Worm (Caenorhabditis elegans) whole organism, young adult: ENCODE measurements around the gene W07E11.1.

Experiments
- B0019.2 ChIP-seq: fragments of 200-800 bp; sonication (Bioruptor generic); conservative IDR thresholded peaks from 2 replicates; pipeline ENCODE4 v1.3.6; 2022; ENCODE audit warnings: missing genetic modification reagents, missing genetic modification characterization, missing compliant biosample characterization
- C06A6.2 ChIP-seq: fragments of 200-800 bp; sonication (Bioruptor generic); conservative IDR thresholded peaks from 2 replicates; pipeline ENCODE4 v1.3.6; 2022; ENCODE audit warnings: missing genetic modification characterization, missing compliant biosample characterization
- D2030.7 ChIP-seq: fragments of 200-800 bp; sonication (Bioruptor generic); IDR thresholded peaks from 2 replicates; pipeline ENCODE4 v1.3.6; 2022; ENCODE audit warnings: missing genetic modification reagents, missing genetic modification characterization, missing compliant biosample characterization
- F33H1.4 ChIP-seq: fragments of 200-800 bp; sonication (Bioruptor generic); IDR thresholded peaks from 2 replicates; pipeline ENCODE4 v1.3.6; 2022; ENCODE audit warnings: missing genetic modification reagents, missing genetic modification characterization, missing compliant biosample characterization
- F52B5.7 ChIP-seq: sonication (generic microtip); optimal IDR thresholded peaks from 2 replicates; lab custom pipeline; 2016; ENCODE audit warnings: mild to moderate bottlenecking, missing genetic modification characterization, missing compliant biosample characterization
- F57C9.4 ChIP-seq: sonication (generic microtip); optimal IDR thresholded peaks from 2 replicates; lab custom pipeline; 2017; ENCODE audit warnings: mild to moderate bottlenecking, missing genetic modification characterization, missing compliant biosample characterization
- K12H6.12 ChIP-seq: fragments of 200-800 bp; sonication (Bioruptor generic); optimal IDR thresholded peaks from 2 replicates; lab custom pipeline; 2018; ENCODE audit warnings: mild to moderate bottlenecking, missing genetic modification characterization, missing compliant biosample characterization
- T07F8.4 ChIP-seq: sonication (generic microtip); optimal IDR thresholded peaks from 2 replicates; lab custom pipeline; 2016; ENCODE audit warnings: mild to moderate bottlenecking, missing genetic modification characterization, moderate library complexity, missing compliant biosample characterization
- Y56A3A.18 ChIP-seq: fragments of 200-800 bp; sonication (Bioruptor generic); IDR thresholded peaks from 2 replicates; pipeline ENCODE4 v1.3.6; 2022; ENCODE audit warnings: missing genetic modification reagents, missing genetic modification characterization, missing compliant biosample characterization
- Y79H2A.3 ChIP-seq: fragments of 200-800 bp; sonication (Bioruptor generic); conservative IDR thresholded peaks from 2 replicates; pipeline ENCODE4 v1.3.6; 2022; ENCODE audit warnings: missing genetic modification reagents, missing genetic modification characterization, missing compliant biosample characterization
- ZK185.1 ChIP-seq: sonication (generic microtip); optimal IDR thresholded peaks from 2 replicates; lab custom pipeline; 2016; ENCODE audit warnings: mild to moderate bottlenecking, missing genetic modification characterization, missing compliant biosample characterization; ENCODE audit not compliant: poor library complexity, severe bottlenecking
- ama-1 ChIP-seq, 3 experiments: fragments of 150-350 bp in 1 of 3; sonication (generic microtip) in 2 of 3; optimal IDR thresholded peaks; 2 replicates each; lab custom pipeline; 2014 to 2018; ENCODE audit warnings: missing biosample characterization in 2 of 3, missing genetic modification characterization in 2 of 3, missing genetic modification reagents in 2 of 3
- aptf-2 ChIP-seq: fragments of 200-800 bp; sonication (Bioruptor generic); conservative IDR thresholded peaks from 2 replicates; pipeline ENCODE4 v1.3.6; 2022; ENCODE audit warnings: missing genetic modification reagents, missing genetic modification characterization, missing compliant biosample characterization
- attf-3 ChIP-seq: fragments of 200-800 bp; sonication (Bioruptor generic); conservative IDR thresholded peaks from 2 replicates; pipeline ENCODE4 v1.3.6; 2022; ENCODE audit warnings: missing genetic modification reagents, missing genetic modification characterization, missing compliant biosample characterization
- attf-5 ChIP-seq: fragments of 200-800 bp; sonication (Bioruptor generic); optimal IDR thresholded peaks from 2 replicates; lab custom pipeline; 2018; ENCODE audit warnings: mild to moderate bottlenecking, missing genetic modification characterization, missing compliant biosample characterization
- bed-1 ChIP-seq: fragments of 200-800 bp; sonication (Bioruptor generic); IDR thresholded peaks from 2 replicates; pipeline ENCODE4 v1.3.6; 2022; ENCODE audit warnings: missing genetic modification reagents, missing genetic modification characterization, missing compliant biosample characterization
- bed-2 ChIP-seq: fragments of 200-800 bp; sonication (Bioruptor generic); IDR thresholded peaks from 2 replicates; pipeline ENCODE4 v1.3.6; 2022; ENCODE audit warnings: missing genetic modification reagents, missing genetic modification characterization, missing compliant biosample characterization
- cebp-2 ChIP-seq: fragments of 200-800 bp; sonication (Bioruptor generic); IDR thresholded peaks from 2 replicates; pipeline ENCODE4 v1.3.6; 2022; ENCODE audit warnings: missing genetic modification characterization, missing compliant biosample characterization
- dpl-1 ChIP-seq: fragments of 150-350 bp; optimal IDR thresholded peaks from 2 replicates; lab custom pipeline; 2014; ENCODE audit warnings: missing biosample characterization, missing genetic modification reagents, missing genetic modification characterization
- efl-1 ChIP-seq: fragments of 150-350 bp; optimal IDR thresholded peaks from 2 replicates; lab custom pipeline; 2014; ENCODE audit warnings: missing biosample characterization, missing genetic modification reagents, missing genetic modification characterization
- egl-18 ChIP-seq: fragments of 200-800 bp; sonication (Bioruptor generic); IDR thresholded peaks from 2 replicates; pipeline ENCODE4 v1.3.6; 2022; ENCODE audit warnings: missing genetic modification reagents, missing genetic modification characterization, missing compliant biosample characterization
- egl-44 ChIP-seq: fragments of 200-800 bp; sonication (Bioruptor generic); IDR thresholded peaks from 2 replicates; pipeline ENCODE4 v1.3.6; 2022; ENCODE audit warnings: missing genetic modification reagents, missing genetic modification characterization, missing compliant biosample characterization
- gei-17 ChIP-seq: fragments of 200-800 bp; sonication (Bioruptor generic); optimal IDR thresholded peaks from 2 replicates; lab custom pipeline; 2018; ENCODE audit warnings: mild to moderate bottlenecking, missing genetic modification characterization, missing compliant biosample characterization
- him-1 ChIP-seq: sonication (generic microtip); optimal IDR thresholded peaks from 2 replicates; lab custom pipeline; 2016; ENCODE audit warnings: missing genotype, missing genetic modification reagents, missing genetic modification characterization, missing compliant biosample characterization
- hlh-26 ChIP-seq: fragments of 200-800 bp; sonication (Bioruptor generic); conservative IDR thresholded peaks from 2 replicates; pipeline ENCODE4 v1.3.6; 2022; ENCODE audit warnings: missing genetic modification reagents, missing genetic modification characterization, missing compliant biosample characterization
- hsf-1 ChIP-seq: fragments of 200-800 bp; sonication (Bioruptor generic); IDR thresholded peaks from 2 replicates; pipeline ENCODE4 v1.3.6; 2022; ENCODE audit warnings: missing genetic modification reagents, missing genetic modification characterization, missing compliant biosample characterization
- lin-40 ChIP-seq: sonication (generic microtip); optimal IDR thresholded peaks from 2 replicates; lab custom pipeline; 2016; ENCODE audit warnings: missing genetic modification characterization, mild to moderate bottlenecking, missing compliant biosample characterization, missing genotype, missing genetic modification reagents
- lin-54 ChIP-seq: fragments of 200-800 bp; sonication (Bioruptor generic); optimal IDR thresholded peaks from 2 replicates; lab custom pipeline; 2018; ENCODE audit warnings: mild to moderate bottlenecking, missing genetic modification characterization, missing compliant biosample characterization
- lir-1 ChIP-seq: fragments of 200-800 bp; sonication (Bioruptor generic); conservative IDR thresholded peaks from 2 replicates; pipeline ENCODE4 v1.3.6; 2022; ENCODE audit warnings: missing genetic modification reagents, missing genetic modification characterization, missing compliant biosample characterization
- lsl-1 ChIP-seq: fragments of 200-800 bp; sonication (Bioruptor generic); optimal IDR thresholded peaks from 2 replicates; lab custom pipeline; 2018; ENCODE audit warnings: mild to moderate bottlenecking, missing genetic modification characterization, moderate library complexity, missing compliant biosample characterization
- madf-6 ChIP-seq: fragments of 200-800 bp; sonication (Bioruptor generic); IDR thresholded peaks from 2 replicates; pipeline ENCODE4 v1.3.6; 2022; ENCODE audit warnings: missing genetic modification reagents, missing genetic modification characterization, missing compliant biosample characterization
- mes-4 ChIP-seq: sonication (generic microtip); optimal IDR thresholded peaks from 2 replicates; lab custom pipeline; 2016; ENCODE audit warnings: missing genotype, missing genetic modification characterization, missing compliant biosample characterization
- nfyb-1 ChIP-seq: fragments of 200-800 bp; sonication (Bioruptor generic); IDR thresholded peaks from 2 replicates; pipeline ENCODE4 v1.3.6; 2022; ENCODE audit warnings: missing genetic modification reagents, missing genetic modification characterization, missing compliant biosample characterization
- repo-1 ChIP-seq: sonication (generic microtip); optimal IDR thresholded peaks from 2 replicates; lab custom pipeline; 2017; ENCODE audit warnings: mild to moderate bottlenecking, missing genetic modification characterization, missing compliant biosample characterization
- snpc-4 ChIP-seq, 5 experiments: fragments of 150-350 bp in 1 of 5; sonication (generic microtip) in 4 of 5; optimal IDR thresholded peaks; 2 replicates each; lab custom pipeline; 2014 to 2018; ENCODE audit warnings: missing genetic modification characterization in 5 of 5, missing biosample characterization in 3 of 5, antibody characterized with exemption in 2 of 5, mild to moderate bottlenecking in 2 of 5, missing compliant biosample characterization in 2 of 5, missing genotype in 2 of 5, moderate library complexity in 2 of 5, missing genetic modification reagents in 1 of 5
- somi-1 ChIP-seq: fragments of 200-800 bp; sonication (Bioruptor generic); optimal IDR thresholded peaks from 2 replicates; lab custom pipeline; 2018; ENCODE audit warnings: mild to moderate bottlenecking, missing genetic modification characterization, missing compliant biosample characterization
- sptf-2 ChIP-seq: fragments of 200-800 bp; sonication (Bioruptor generic); optimal IDR thresholded peaks from 2 replicates; lab custom pipeline; 2018; ENCODE audit warnings: mild to moderate bottlenecking, missing genetic modification characterization, missing compliant biosample characterization
- tbx-9 ChIP-seq: sonication (generic microtip); optimal IDR thresholded peaks from 2 replicates; lab custom pipeline; 2016; ENCODE audit warnings: borderline replicate concordance, missing genetic modification characterization, inconsistent platforms, missing compliant biosample characterization
- tlf-1 ChIP-seq: fragments of 200-800 bp; sonication (Bioruptor generic); optimal IDR thresholded peaks from 2 replicates; lab custom pipeline; 2018; ENCODE audit warnings: mild to moderate bottlenecking, missing genetic modification characterization, missing compliant biosample characterization
- zfh-2 ChIP-seq: fragments of 200-800 bp; sonication (Bioruptor generic); conservative IDR thresholded peaks from 2 replicates; pipeline ENCODE4 v1.3.6; 2022; ENCODE audit warnings: missing genetic modification reagents, missing genetic modification characterization, missing compliant biosample characterization
- zim-3 ChIP-seq: sonication (generic microtip); optimal IDR thresholded peaks from 2 replicates; lab custom pipeline; 2017; ENCODE audit warnings: mild to moderate bottlenecking, missing genetic modification characterization, moderate library complexity, missing compliant biosample characterization
- ztf-28 ChIP-seq: fragments of 200-800 bp; sonication (Bioruptor generic); IDR thresholded peaks from 2 replicates; pipeline ENCODE4 v1.3.6; 2022; ENCODE audit warnings: missing genetic modification reagents, missing genetic modification characterization, missing compliant biosample characterization

W07E11.1 gene

ce11 chrX:10146592-10146991, 62.2 kb downstream of the W07E11.1 start, which contains the start of gene unc-115 (continued):
- TF ChIP-seq sptf-2 (GFP tag; lab: Kevin White, UChicago) (no peak), aptf-2 (GFP tag; lab: Robert Waterston, UW) (no peak), C06A6.2 (no peak; the same call in 1 of the 2 replicates), attf-5 (GFP tag; lab: Kevin White, UChicago) (peak; percentile 67), lin-40 (peak; percentile 80), K12H6.12 (tag; lab: Kevin White, UChicago) (peak; percentile 81), tbx-9 (tag; lab: Kevin White, UChicago) (no peak), B0019.2 (GFP tag; lab: Robert Waterston, UW) (no peak), lir-1 (GFP tag; lab: Robert Waterston, UW) (no peak), lsl-1 (GFP tag; lab: Kevin White, UChicago) (no peak), attf-3 (GFP tag; lab: Robert Waterston, UW) (no peak), F33H1.4 (GFP tag; lab: Robert Waterston, UW) (no peak), cebp-2 (no peak), mes-4 (tag; lab: Kevin White, UChicago) (no peak), ztf-28 (GFP tag; lab: Robert Waterston, UW) (no peak), T07F8.4 (tag; lab: Kevin White, UChicago) (no peak), hlh-26 (GFP tag; lab: Robert Waterston, UW) (no peak), nfyb-1 (peak; percentile 62; the same call in 1 of the 2 replicates), dpl-1 (no peak), Y79H2A.3 (GFP tag; lab: Robert Waterston, UW) (no peak), bed-2 (GFP tag; lab: Robert Waterston, UW) (no peak), zim-3 (tag; lab: Kevin White, UChicago) (no peak), lin-54 (peak; percentile 13), efl-1 (GFP tag; lab: Kevin White, UChicago) (no peak), him-1 (tag; lab: Kevin White, UChicago) (no peak), F57C9.4 (no peak), snpc-4 (GFP tag; optimal IDR thresholded peaks at IDR 0.05; lab: Kevin White, UChicago) (peak; percentile 44), snpc-4 (tag; optimal IDR thresholded peaks at IDR 0.05; lab: Kevin White, UChicago) (peak in 3 of 4 experiments; percentile 37 to 69 (median 47)), D2030.7 (GFP tag; lab: Robert Waterston, UW) (no peak), ZK185.1 (peak; percentile 59), egl-44 (peak; percentile 53; the same call in 1 of the 2 replicates), F52B5.7 (tag; lab: Kevin White, UChicago) (no peak), bed-1 (GFP tag; lab: Robert Waterston, UW) (no peak), hsf-1 (GFP tag; lab: Robert Waterston, UW) (no peak), tlf-1 (GFP tag; lab: Kevin White, UChicago) (no peak), gei-17 (GFP tag; lab: Kevin White, UChicago) (peak; percentile 53), egl-18 (GFP tag; lab: Robert Waterston, UW) (no peak), ama-1 (optimal IDR thresholded peaks at IDR 0.05; lab: Kevin White, UChicago) (no peak), ama-1 (GFP tag; optimal IDR thresholded peaks at IDR 0.05; lab: Kevin White, UChicago) (no peak), madf-6 (no peak), repo-1 (tag; lab: Kevin White, UChicago) (peak; percentile 55), Y56A3A.18 (GFP tag; lab: Robert Waterston, UW) (no peak), zfh-2 (GFP tag; lab: Robert Waterston, UW) (peak; percentile 99), somi-1 (GFP tag; lab: Kevin White, UChicago) (peak; percentile 60)
- TF ChIP-seq, all 124 proteins: peak for 39
